Worm (Caenorhabditis elegans) whole organism, L1 larva: Measurements from ENCODE around the gene efl-3.

Source experiments
- grh-1 ChIP-seq: fragments of 200-800 bp; sonication (Bioruptor generic); IDR thresholded peaks from 2 replicates; pipeline ENCODE4 v1.3.6; 2022; ENCODE audit warnings: missing genetic modification reagents, missing genetic modification characterization, missing compliant biosample characterization
- lin-35 ChIP-seq, 2 experiments: fragments of 150-350 bp; optimal IDR thresholded peaks; 2 replicates each; lab custom pipeline; 2014; ENCODE audit warnings: missing biosample characterization in 2 of 2, missing genetic modification characterization in 2 of 2, missing genetic modification reagents in 2 of 2
- nhr-237 ChIP-seq: fragments of 150-350 bp; optimal IDR thresholded peaks from 2 replicates; lab custom pipeline; 2014; ENCODE audit warnings: missing biosample characterization, missing genetic modification characterization
- nhr-77 ChIP-seq: fragments of 150-350 bp; optimal IDR thresholded peaks from 2 replicates; lab custom pipeline; 2014; ENCODE audit warnings: missing biosample characterization, missing genetic modification characterization
- nhr-85 ChIP-seq: sonication (generic microtip); peaks from one replicate; lab custom pipeline; 2016; ENCODE audit warnings: missing genetic modification characterization, inconsistent platforms, missing compliant biosample characterization
- skn-1 ChIP-seq: fragments of 150-350 bp; optimal IDR thresholded peaks from 2 replicates; lab custom pipeline; 2014; ENCODE audit warnings: missing biosample characterization, missing genetic modification characterization

ce11 chrII:8454513-8454912, 42.0 kb downstream of the efl-3 start, which contains the start of gene F22B5.5:
- TF ChIP-seq nhr-237 (tag; lab: Kevin White, UChicago) (no peak), nhr-77 (tag; lab: Kevin White, UChicago) (no peak), grh-1 (GFP tag; lab: Robert Waterston, UW) (no peak), skn-1 (tag; lab: Kevin White, UChicago) (no peak), nhr-85 (tag; lab: Kevin White, UChicago) (no peak), lin-35 (GFP tag; optimal IDR thresholded peaks at IDR 0.05; lab: Kevin White, UChicago) (no peak)
